Worm (Caenorhabditis elegans) whole organism, L4/young adult: Measurements from ENCODE around the gene gst-31.

Experiments used
- W03F9.2 ChIP-seq: fragments of 150-350 bp; optimal IDR thresholded peaks from 2 replicates; lab custom pipeline; 2014; ENCODE audit warnings: missing biosample characterization, missing genetic modification characterization
- dao-5 ChIP-seq: sonication (generic microtip); optimal IDR thresholded peaks from 2 replicates; lab custom pipeline; 2016; ENCODE audit warnings: missing genotype, missing genetic modification characterization, moderate library complexity, missing compliant biosample characterization
- him-1 ChIP-seq: sonication (generic microtip); optimal IDR thresholded peaks from 2 replicates; lab custom pipeline; 2016; ENCODE audit warnings: missing genotype, missing genetic modification reagents, missing genetic modification characterization, missing compliant biosample characterization

DNA sequence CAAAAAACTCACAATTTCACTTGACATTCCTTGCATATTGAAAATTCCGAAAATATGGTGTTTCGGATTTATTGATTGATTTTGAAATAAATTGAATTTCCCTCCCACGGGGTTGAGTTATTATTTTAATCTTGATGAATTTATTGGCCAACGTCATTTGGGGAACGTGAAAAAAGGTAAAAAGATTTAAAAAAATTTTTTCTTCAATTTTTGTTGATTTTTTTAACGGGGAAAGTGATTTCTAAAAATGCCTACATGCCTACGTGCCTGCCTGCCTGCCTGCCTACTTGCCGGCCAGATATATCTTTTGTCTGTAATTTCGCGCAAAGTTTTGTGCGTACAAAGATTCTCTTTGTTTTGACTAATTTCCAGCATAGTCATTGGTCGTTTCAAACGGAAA is 40.4 kb downstream of the gst-31 start, which contains the start of gene Y53F4B.24:
- TF ChIP-seq dao-5 (tag; lab: Kevin White, UChicago) (no peak), him-1 (tag; lab: Kevin White, UChicago) (no peak), W03F9.2 (tag; lab: Kevin White, UChicago) (no peak)
